Worm (Caenorhabditis elegans) whole organism, late embryonic: Measurements from ENCODE around the gene ser-2.

Experiments used
- C08G9.2 ChIP-seq: sonication (generic microtip); optimal IDR thresholded peaks from 2 replicates; lab custom pipeline; 2016; ENCODE audit warnings: mild to moderate bottlenecking, missing genetic modification characterization, moderate library complexity, missing compliant biosample characterization
- F13H6.1 ChIP-seq: sonication (generic microtip); optimal IDR thresholded peaks from 2 replicates; lab custom pipeline; 2016; ENCODE audit warnings: missing genetic modification characterization, missing compliant biosample characterization
- K09A11.1 ChIP-seq: sonication (generic microtip); optimal IDR thresholded peaks from 2 replicates; lab custom pipeline; 2017; ENCODE audit warnings: antibody characterized with exemption, mild to moderate bottlenecking, missing genetic modification characterization, missing compliant biosample characterization; ENCODE audit not compliant: insufficient read depth
- T23F11.4 ChIP-seq: fragments of 200-800 bp; sonication (Bioruptor generic); optimal IDR thresholded peaks from 2 replicates; lab custom pipeline; 2018; ENCODE audit warnings: mild to moderate bottlenecking, missing genetic modification characterization, missing compliant biosample characterization
- Y22D7AL.16 ChIP-seq: sonication (generic microtip); optimal IDR thresholded peaks from 2 replicates; lab custom pipeline; 2016; ENCODE audit warnings: missing genetic modification characterization, missing compliant biosample characterization
- ceh-18 ChIP-seq: sonication (generic microtip); optimal IDR thresholded peaks from 2 replicates; lab custom pipeline; 2016; ENCODE audit warnings: missing genetic modification characterization, missing compliant biosample characterization
- ceh-19 ChIP-seq: fragments of 200-800 bp; sonication (Bioruptor generic); optimal IDR thresholded peaks from 2 replicates; lab custom pipeline; 2018; ENCODE audit warnings: mild to moderate bottlenecking, missing genetic modification characterization, missing compliant biosample characterization
- ceh-2 ChIP-seq: sonication (generic microtip); optimal IDR thresholded peaks from 2 replicates; lab custom pipeline; 2016; ENCODE audit warnings: missing genotype, missing genetic modification characterization, missing compliant biosample characterization
- ceh-22 ChIP-seq: sonication (generic microtip); optimal IDR thresholded peaks from 2 replicates; lab custom pipeline; 2017; ENCODE audit warnings: missing biosample characterization, missing genetic modification characterization
- ceh-31 ChIP-seq: sonication (generic microtip); optimal IDR thresholded peaks from 2 replicates; lab custom pipeline; 2016; ENCODE audit warnings: missing genetic modification characterization, missing compliant biosample characterization
- ceh-45 ChIP-seq: fragments of 200-800 bp; sonication (Bioruptor generic); IDR thresholded peaks from 2 replicates; pipeline ENCODE4 v1.3.6; 2022; ENCODE audit warnings: missing genetic modification reagents, missing genetic modification characterization, missing compliant biosample characterization
- ceh-48 ChIP-seq: sonication (generic microtip); optimal IDR thresholded peaks from 2 replicates; lab custom pipeline; 2016; ENCODE audit warnings: missing genetic modification characterization, inconsistent platforms, missing compliant biosample characterization
- dve-1 ChIP-seq: sonication (generic microtip); optimal IDR thresholded peaks from 2 replicates; lab custom pipeline; 2017; ENCODE audit warnings: antibody characterized with exemption, mild to moderate bottlenecking, missing genetic modification characterization, missing compliant biosample characterization
- elt-4 ChIP-seq: sonication (generic microtip); optimal IDR thresholded peaks from 2 replicates; lab custom pipeline; 2016; ENCODE audit warnings: missing genetic modification characterization, missing compliant biosample characterization
- ets-4 ChIP-seq: sonication (generic microtip); optimal IDR thresholded peaks from 2 replicates; lab custom pipeline; 2016; ENCODE audit warnings: missing genetic modification characterization, missing compliant biosample characterization
- eyg-1 ChIP-seq: sonication (generic microtip); optimal IDR thresholded peaks from 2 replicates; lab custom pipeline; 2016; ENCODE audit warnings: missing genotype, missing genetic modification characterization, missing compliant biosample characterization
- fax-1 ChIP-seq: sonication (generic microtip); optimal IDR thresholded peaks from 2 replicates; lab custom pipeline; 2016; ENCODE audit warnings: missing genotype, missing genetic modification characterization, missing compliant biosample characterization
- fkh-6 ChIP-seq: sonication (generic microtip); optimal IDR thresholded peaks from 2 replicates; lab custom pipeline; 2016; ENCODE audit warnings: missing genetic modification characterization, missing compliant biosample characterization
- hlh-13 ChIP-seq: fragments of 200-800 bp; sonication (Bioruptor generic); optimal IDR thresholded peaks from 2 replicates; lab custom pipeline; 2018; ENCODE audit warnings: mild to moderate bottlenecking, missing genetic modification characterization, missing compliant biosample characterization
- lin-11 ChIP-seq: fragments of 200-800 bp; sonication (Bioruptor generic); optimal IDR thresholded peaks from 2 replicates; lab custom pipeline; 2018; ENCODE audit warnings: mild to moderate bottlenecking, missing genetic modification characterization, missing compliant biosample characterization
- madf-2 ChIP-seq: sonication (generic microtip); optimal IDR thresholded peaks from 2 replicates; lab custom pipeline; 2017; ENCODE audit warnings: missing genetic modification characterization, missing compliant biosample characterization
- npax-4 ChIP-seq: sonication (generic microtip); optimal IDR thresholded peaks from 2 replicates; lab custom pipeline; 2016; ENCODE audit warnings: missing genetic modification characterization, missing compliant biosample characterization
- pat-9 ChIP-seq: fragments of 200-800 bp; sonication (Bioruptor generic); optimal IDR thresholded peaks from 2 replicates; lab custom pipeline; 2018; ENCODE audit warnings: mild to moderate bottlenecking, missing genetic modification characterization, moderate library complexity, missing compliant biosample characterization
- pax-1 ChIP-seq: fragments of 150-350 bp; optimal IDR thresholded peaks from 2 replicates; lab custom pipeline; 2014; ENCODE audit warnings: missing biosample characterization, missing genetic modification characterization
- pha-2 ChIP-seq: sonication (generic microtip); optimal IDR thresholded peaks from 2 replicates; lab custom pipeline; 2017; ENCODE audit warnings: mild to moderate bottlenecking, missing genetic modification characterization, missing compliant biosample characterization
- pqm-1 ChIP-seq: sonication (generic microtip); optimal IDR thresholded peaks from 2 replicates; lab custom pipeline; 2016; ENCODE audit warnings: missing genetic modification characterization, missing compliant biosample characterization
- pros-1 ChIP-seq: fragments of 150-350 bp; optimal IDR thresholded peaks from 2 replicates; lab custom pipeline; 2014; ENCODE audit warnings: missing biosample characterization, missing genetic modification reagents, missing genetic modification characterization
- ref-2 ChIP-seq: sonication (generic microtip); optimal IDR thresholded peaks from 2 replicates; lab custom pipeline; 2016; ENCODE audit warnings: missing genetic modification characterization, missing compliant biosample characterization
- rnt-1 ChIP-seq: sonication (generic microtip); optimal IDR thresholded peaks from 2 replicates; lab custom pipeline; 2016; ENCODE audit warnings: missing genetic modification characterization, missing compliant biosample characterization
- sdc-2 ChIP-seq: sonication (generic microtip); optimal IDR thresholded peaks from 2 replicates; lab custom pipeline; 2016; ENCODE audit warnings: missing genotype, missing genetic modification characterization, missing compliant biosample characterization
- syd-9 ChIP-seq: sonication (generic microtip); optimal IDR thresholded peaks from 2 replicates; lab custom pipeline; 2016; ENCODE audit warnings: mild to moderate bottlenecking, missing genetic modification characterization, moderate library complexity, missing compliant biosample characterization
- tbx-2 ChIP-seq: sonication (generic microtip); optimal IDR thresholded peaks from 2 replicates; lab custom pipeline; 2016; ENCODE audit warnings: missing genetic modification characterization, missing compliant biosample characterization
- ttx-3 ChIP-seq: sonication (generic microtip); optimal IDR thresholded peaks from 2 replicates; lab custom pipeline; 2016; ENCODE audit warnings: missing genetic modification reagents, missing genetic modification characterization, missing compliant biosample characterization
- unc-3 ChIP-seq, 2 experiments: fragments of 200-800 bp in 1 of 2; sonication (Bioruptor generic) in 1 of 2; sonication (generic microtip) in 1 of 2; conservative IDR thresholded peaks in 1 of 2; optimal IDR thresholded peaks in 1 of 2; 2 replicates each; pipeline versions ENCODE4 v1.3.6 to Lab custom; 2016 to 2022; ENCODE audit warnings: missing compliant biosample characterization in 2 of 2, missing genetic modification characterization in 2 of 2, missing genetic modification reagents in 1 of 2
- unc-55 ChIP-seq: sonication (generic microtip); optimal IDR thresholded peaks from 2 replicates; lab custom pipeline; 2017; ENCODE audit warnings: missing biosample characterization, missing genetic modification reagents, missing genetic modification characterization
- ztf-16 ChIP-seq: sonication (generic microtip); optimal IDR thresholded peaks from 2 replicates; lab custom pipeline; 2017; ENCODE audit warnings: missing genetic modification characterization, missing compliant biosample characterization

Gene ser-2

ce11 chrX:15310986-15311385, 8.2 kb upstream of the ser-2 start:
- TF ChIP-seq K09A11.1 (tag; lab: Kevin White, UChicago) (no peak), pha-2 (tag; lab: Kevin White, UChicago) (no peak), fax-1 (tag; lab: Kevin White, UChicago) (no peak), F13H6.1 (tag; lab: Kevin White, UChicago) (no peak), C08G9.2 (tag; lab: Kevin White, UChicago) (no peak), ceh-2 (tag; lab: Kevin White, UChicago) (no peak), pqm-1 (tag; lab: Kevin White, UChicago) (no peak), ztf-16 (tag; lab: Kevin White, UChicago) (no peak), unc-55 (GFP tag; lab: Kevin White, UChicago) (no peak), tbx-2 (tag; lab: Kevin White, UChicago) (no peak), Y22D7AL.16 (no peak), elt-4 (no peak), dve-1 (tag; lab: Kevin White, UChicago) (no peak), sdc-2 (tag; lab: Kevin White, UChicago) (no peak), ttx-3 (tag; lab: Kevin White, UChicago) (no peak), ceh-18 (tag; lab: Kevin White, UChicago) (no peak), rnt-1 (tag; lab: Kevin White, UChicago) (no peak), T23F11.4 (GFP tag; lab: Kevin White, UChicago) (no peak), syd-9 (tag; lab: Kevin White, UChicago) (no peak)

ce11 chrX:15310330-15310776, 7.6 kb upstream of the ser-2 start:
- peak; percentile 14 for TF ChIP-seq ceh-31 (tag; lab: Kevin White, UChicago)
- peak; percentile 59 for TF ChIP-seq pros-1 (tag; lab: Kevin White, UChicago)
- peak; percentile 70 for TF ChIP-seq ref-2 (tag; lab: Kevin White, UChicago)
- no peak for TF ChIP-seq pat-9 (tag; lab: Kevin White, UChicago)
- TF ChIP-seq rnt-1 (tag; lab: Kevin White, UChicago), result peak; percentile 21
- peak; percentile 12 for TF ChIP-seq madf-2 (tag; lab: Kevin White, UChicago)

ce11 chrX:15309138-15309537, 6.4 kb upstream of the ser-2 start, which contains the start of gene nhr-91:
nhr-91 (plus strand) TSS chrX:15309369.
- TF ChIP-seq npax-4 (tag; lab: Kevin White, UChicago) (no peak), eyg-1 (tag; lab: Kevin White, UChicago) (no peak), ceh-48 (no peak), ceh-45 (GFP tag; lab: Robert Waterston, UW) (no peak), madf-2 (tag; lab: Kevin White, UChicago) (no peak), Y22D7AL.16 (no peak), hlh-13 (GFP tag; lab: Kevin White, UChicago) (no peak), F13H6.1 (tag; lab: Kevin White, UChicago) (no peak), ets-4 (tag; lab: Kevin White, UChicago) (no peak), pha-2 (tag; lab: Kevin White, UChicago) (no peak), ceh-19 (GFP tag; lab: Kevin White, UChicago) (no peak), pqm-1 (tag; lab: Kevin White, UChicago) (no peak), pat-9 (tag; lab: Kevin White, UChicago) (no peak), fax-1 (tag; lab: Kevin White, UChicago) (no peak), dve-1 (tag; lab: Kevin White, UChicago) (no peak), pax-1 (no peak), ceh-22 (tag; lab: Kevin White, UChicago) (no peak), lin-11 (tag; lab: Kevin White, UChicago) (no peak), fkh-6 (no peak), unc-3 (GFP tag; conservative IDR thresholded peaks at IDR 0.05; lab: Robert Waterston, UW) (no peak), unc-3 (tag; optimal IDR thresholded peaks at IDR 0.05; lab: Kevin White, UChicago) (no peak)
- TF ChIP-seq, all 69 proteins: peak for 0
